Fruit fly (Drosophila melanogaster) whole organism, embryonic: ENCODE results near the gene CG42591.

Experiments used
- Asciz ChIP-seq: fragments of 200-800 bp; sonication (Bioruptor generic); optimal IDR thresholded peaks from 2 replicates; lab custom pipeline; 2017; ENCODE audit warnings: missing biosample characterization, mild to moderate bottlenecking, missing genetic modification characterization, missing genetic modification reagents
- CG10147 ChIP-seq: fragments of 200-800 bp; sonication (Bioruptor generic); optimal IDR thresholded peaks from 2 replicates; lab custom pipeline; 2019; ENCODE audit warnings: missing biosample characterization, mild to moderate bottlenecking, missing genetic modification characterization, moderate library complexity
- CG1024 ChIP-seq: fragments of 200-800 bp; sonication (Bioruptor generic); IDR thresholded peaks from 2 replicates; pipeline ENCODE4 v1.3.6; 2022; ENCODE audit warnings: missing biosample characterization, missing genetic modification characterization
- CG10979 ChIP-seq: fragments of 200-800 bp; sonication (Bioruptor generic); optimal IDR thresholded peaks from 2 replicates; lab custom pipeline; 2018; ENCODE audit warnings: missing biosample characterization, mild to moderate bottlenecking, missing genetic modification characterization, moderate library complexity
- CG12299 ChIP-seq: fragments of 200-800 bp; sonication (Bioruptor generic); optimal IDR thresholded peaks from 2 replicates; lab custom pipeline; 2018; ENCODE audit warnings: missing biosample characterization, mild to moderate bottlenecking, missing genetic modification characterization
- CG12659 ChIP-seq: fragments of 200-800 bp; sonication (Bioruptor generic); optimal IDR thresholded peaks from 3 replicates; lab custom pipeline; 2017; ENCODE audit warnings: mild to moderate bottlenecking, missing biosample characterization, missing genetic modification reagents, missing genetic modification characterization
- CG13287 ChIP-seq: fragments of 200-800 bp; sonication (Bioruptor generic); IDR thresholded peaks from 2 replicates; pipeline ENCODE4 v1.3.6; 2022; ENCODE audit warnings: missing biosample characterization, missing genetic modification characterization; ENCODE audit not compliant: partially characterized antibody
- CG14965 ChIP-seq: fragments of 200-800 bp; sonication (Bioruptor generic); optimal IDR thresholded peaks from 2 replicates; lab custom pipeline; 2016; ENCODE audit warnings: missing biosample characterization, missing genetic modification characterization, borderline replicate concordance
- CG15011 ChIP-seq: fragments of 200-800 bp; sonication (Bioruptor generic); optimal IDR thresholded peaks from 3 replicates; lab custom pipeline; 2018; ENCODE audit warnings: missing biosample characterization, mild to moderate bottlenecking, missing genetic modification characterization
- CG15601 ChIP-seq: fragments of 200-800 bp; sonication (Bioruptor generic); optimal IDR thresholded peaks from 3 replicates; lab custom pipeline; 2019; ENCODE audit warnings: missing biosample characterization, mild to moderate bottlenecking, missing genetic modification characterization, moderate library complexity
- CG15696 ChIP-seq: fragments of 200-800 bp; sonication (Bioruptor generic); optimal IDR thresholded peaks from 2 replicates; lab custom pipeline; 2019; ENCODE audit warnings: missing biosample characterization, mild to moderate bottlenecking, missing genetic modification characterization, moderate library complexity
- CG2889 ChIP-seq: fragments of 200-800 bp; sonication (Bioruptor generic); IDR thresholded peaks from 3 replicates; pipeline ENCODE4 v1.3.6; 2022; ENCODE audit warnings: missing biosample characterization, missing genetic modification characterization
- CG32772 ChIP-seq: fragments of 200-800 bp; sonication (Bioruptor generic); IDR thresholded peaks from 2 replicates; pipeline ENCODE4 v1.3.6; 2022; ENCODE audit warnings: missing biosample characterization, missing genetic modification characterization
- CG4854 ChIP-seq: fragments of 200-800 bp; sonication (Bioruptor generic); optimal IDR thresholded peaks from 2 replicates; lab custom pipeline; 2016; ENCODE audit warnings: missing biosample characterization, missing genetic modification characterization, inconsistent platforms
- CG6689 ChIP-seq: fragments of 200-800 bp; sonication (Bioruptor generic); IDR thresholded peaks from 2 replicates; pipeline ENCODE4 v1.3.6; 2022; ENCODE audit warnings: missing biosample characterization, missing genetic modification characterization
- CG9727 ChIP-seq: fragments of 200-800 bp; sonication (Bioruptor generic); optimal IDR thresholded peaks from 3 replicates; lab custom pipeline; 2017; ENCODE audit warnings: missing biosample characterization, mild to moderate bottlenecking, missing genetic modification characterization
- D ChIP-seq, 2 experiments: fragments of 200-800 bp in 1 of 2; fragments of >200 bp in 1 of 2; sonication (Bioruptor generic) in 1 of 2; optimal IDR thresholded peaks; 2 replicates in 1 of 2; 3 replicates in 1 of 2; lab custom pipeline; 2017; ENCODE audit warnings: mild to moderate bottlenecking in 1 of 2, missing biosample characterization in 1 of 2, missing genetic modification characterization in 1 of 2, missing genetic modification reagents in 1 of 2
- Dad ChIP-seq: fragments of 200-800 bp; sonication (Bioruptor generic); optimal IDR thresholded peaks from 3 replicates; lab custom pipeline; 2016; ENCODE audit warnings: missing biosample characterization, missing genetic modification characterization
- Dp ChIP-seq: fragments of 200-800 bp; sonication (Bioruptor generic); optimal IDR thresholded peaks from 2 replicates; lab custom pipeline; 2018; ENCODE audit warnings: missing biosample characterization, mild to moderate bottlenecking, missing genetic modification characterization, moderate library complexity
- Dref ChIP-seq: fragments of 200-800 bp; sonication (Bioruptor generic); IDR thresholded peaks from 2 replicates; pipeline ENCODE4 v1.3.6; 2022; ENCODE audit warnings: missing biosample characterization, missing genetic modification characterization
- Eip74EF ChIP-seq, 2 experiments: fragments of 200-800 bp in 1 of 2; fragments of >200 bp in 1 of 2; sonication (Bioruptor generic) in 1 of 2; optimal IDR thresholded peaks; 2 replicates each; lab custom pipeline; 2017 to 2019; ENCODE audit warnings: missing biosample characterization in 2 of 2, missing genetic modification characterization in 2 of 2, mild to moderate bottlenecking in 1 of 2, moderate library complexity in 1 of 2
- Fer1 ChIP-seq: fragments of 200-800 bp; sonication (Bioruptor generic); optimal IDR thresholded peaks from 2 replicates; lab custom pipeline; 2017; ENCODE audit warnings: missing biosample characterization, mild to moderate bottlenecking, missing genetic modification characterization
- Mrtf ChIP-seq: fragments of 200-800 bp; sonication (Bioruptor generic); IDR thresholded peaks from 3 replicates; pipeline ENCODE4 v1.3.6; 2022; ENCODE audit warnings: missing biosample characterization, missing genetic modification characterization
- Myb ChIP-seq: fragments of 200-800 bp; sonication (Bioruptor generic); optimal IDR thresholded peaks from 2 replicates; lab custom pipeline; 2016; ENCODE audit warnings: missing biosample characterization, missing genetic modification characterization
- Xbp1 ChIP-seq: fragments of 200-800 bp; sonication (Bioruptor generic); optimal IDR thresholded peaks from 3 replicates; lab custom pipeline; 2016; ENCODE audit warnings: missing biosample characterization, mild to moderate bottlenecking, missing genetic modification characterization
- Xrp1 ChIP-seq: fragments of 200-800 bp; sonication (Bioruptor generic); IDR thresholded peaks from 2 replicates; pipeline ENCODE4 v1.3.6; 2022; ENCODE audit warnings: missing biosample characterization, missing genetic modification characterization
- ap ChIP-seq: fragments of 200-800 bp; sonication (Bioruptor generic); IDR thresholded peaks from 2 replicates; pipeline ENCODE4 v1.3.6; 2022; ENCODE audit warnings: missing biosample characterization, missing genetic modification characterization
- ash1 ChIP-seq: fragments of 200-800 bp; sonication (Bioruptor generic); optimal IDR thresholded peaks from 2 replicates; lab custom pipeline; 2018; ENCODE audit warnings: missing biosample characterization, mild to moderate bottlenecking, missing genetic modification characterization
- crol ChIP-seq: fragments of 200-800 bp; sonication (Bioruptor generic); IDR thresholded peaks from 2 replicates; pipeline ENCODE4 v1.3.6; 2022; ENCODE audit warnings: missing biosample characterization, missing genetic modification characterization
- da ChIP-seq: fragments of 200-800 bp; sonication (Bioruptor generic); optimal IDR thresholded peaks from 2 replicates; lab custom pipeline; 2016; ENCODE audit warnings: missing biosample characterization, missing genetic modification characterization
- dati ChIP-seq: fragments of 200-800 bp; sonication (Bioruptor generic); IDR thresholded peaks from 2 replicates; pipeline ENCODE4 v1.3.6; 2022; ENCODE audit warnings: missing biosample characterization, missing genetic modification characterization
- en ChIP-seq: fragments of 200-800 bp; sonication (Bioruptor generic); optimal IDR thresholded peaks from 2 replicates; lab custom pipeline; 2016; ENCODE audit warnings: missing biosample characterization, missing genetic modification characterization
- esg ChIP-seq: fragments of 200-800 bp; sonication (Bioruptor generic); conservative IDR thresholded peaks from 2 replicates; pipeline ENCODE4 v1.3.6; 2022; ENCODE audit warnings: missing biosample characterization, missing genetic modification characterization
- gem ChIP-seq: fragments of 200-800 bp; sonication (Bioruptor generic); optimal IDR thresholded peaks from 2 replicates; lab custom pipeline; 2019; ENCODE audit warnings: missing biosample characterization, mild to moderate bottlenecking, missing genetic modification characterization, moderate library complexity
- gfzf ChIP-seq: fragments of 200-800 bp; sonication (Bioruptor generic); optimal IDR thresholded peaks from 2 replicates; lab custom pipeline; 2016; ENCODE audit warnings: missing biosample characterization, mild to moderate bottlenecking, missing genetic modification characterization, moderate library complexity
- hkb ChIP-seq, 2 experiments: fragments of 200-800 bp in 1 of 2; fragments of >200 bp in 1 of 2; sonication (Bioruptor generic) in 1 of 2; IDR thresholded peaks in 1 of 2; optimal IDR thresholded peaks in 1 of 2; 2 replicates each; pipeline versions ENCODE4 v1.3.6 to Lab custom; 2017 to 2022; ENCODE audit warnings: missing biosample characterization in 1 of 2, missing genetic modification characterization in 1 of 2
- insv ChIP-seq, 2 experiments: fragments of 200-800 bp; sonication (Bioruptor generic); optimal IDR thresholded peaks; 3 replicates each; lab custom pipeline; 2016 to 2018; ENCODE audit warnings: missing biosample characterization in 2 of 2, missing genetic modification characterization in 2 of 2
- lilli ChIP-seq: fragments of 200-800 bp; sonication (Bioruptor generic); optimal IDR thresholded peaks from 3 replicates; lab custom pipeline; 2016; ENCODE audit warnings: missing biosample characterization, missing genetic modification characterization
- pan ChIP-seq, 4 experiments: fragments of >200 bp in 3 of 4; fragments of 200-800 bp in 1 of 4; sonication (Bioruptor generic) in 1 of 4; optimal IDR thresholded peaks in 3 of 4; IDR thresholded peaks in 1 of 4; 2 replicates each; pipeline versions ENCODE4 v1.3.6 to Lab custom; 2017 to 2022; ENCODE audit warnings: missing biosample characterization in 2 of 4, missing genetic modification characterization in 2 of 4, mixed read lengths in 1 of 4
- pita ChIP-seq: fragments of 200-800 bp; sonication (Bioruptor generic); optimal IDR thresholded peaks from 2 replicates; lab custom pipeline; 2017; ENCODE audit warnings: missing biosample characterization, mild to moderate bottlenecking, missing genetic modification characterization
- rib ChIP-seq: fragments of 200-800 bp; sonication (Bioruptor generic); IDR thresholded peaks from 2 replicates; pipeline ENCODE4 v1.3.6; 2022; ENCODE audit warnings: missing biosample characterization, missing genetic modification characterization
- row ChIP-seq: fragments of 200-800 bp; sonication (Bioruptor generic); IDR thresholded peaks from 3 replicates; pipeline ENCODE4 v1.3.6; 2022; ENCODE audit warnings: missing biosample characterization, missing genetic modification characterization
- scrt ChIP-seq: fragments of 200-800 bp; sonication (Bioruptor generic); optimal IDR thresholded peaks from 2 replicates; lab custom pipeline; 2018; ENCODE audit warnings: missing biosample characterization, mild to moderate bottlenecking, missing genetic modification characterization, moderate library complexity
- sqz ChIP-seq: fragments of 200-800 bp; sonication (Bioruptor generic); optimal IDR thresholded peaks from 3 replicates; lab custom pipeline; 2018; ENCODE audit warnings: missing biosample characterization, mild to moderate bottlenecking, missing genetic modification characterization
- stc ChIP-seq: fragments of 200-800 bp; sonication (Bioruptor generic); IDR thresholded peaks from 2 replicates; pipeline ENCODE4 v1.3.6; 2022; ENCODE audit warnings: missing biosample characterization, missing genetic modification characterization
- tap ChIP-seq: fragments of 200-800 bp; optimal IDR thresholded peaks from 3 replicates; lab custom pipeline; 2019; ENCODE audit warnings: missing biosample characterization, mild to moderate bottlenecking, missing genetic modification characterization, moderate library complexity
- twi ChIP-seq: fragments of 200-800 bp; optimal IDR thresholded peaks from 2 replicates; lab custom pipeline; 2019; ENCODE audit warnings: missing biosample characterization, mild to moderate bottlenecking, missing genetic modification characterization, moderate library complexity
- vvl ChIP-seq: fragments of 200-800 bp; sonication (Bioruptor generic); IDR thresholded peaks from 2 replicates; pipeline ENCODE4 v1.3.6; 2022; ENCODE audit warnings: missing biosample characterization, missing genetic modification characterization

CG42591 gene

dm6 chr3L:8041461-8042110 lies 28.2 kb downstream of the CG42591 start (continued):
- peak; percentile 84 for TF ChIP-seq vvl
- TF ChIP-seq CG12659 (GFP tag; lab: Kevin White, UChicago), result peak; percentile 5
- no peak for TF ChIP-seq rib (GFP tag; lab: Robert Waterston, UW)
- peak in 1 of 2 experiments; percentile 82 for TF ChIP-seq Eip74EF (GFP tag; optimal IDR thresholded peaks at IDR 0.05; lab: Kevin White, UChicago)
- TF ChIP-seq ash1 (GFP tag; lab: Kevin White, UChicago), result no peak
- no peak for TF ChIP-seq Dref
- TF ChIP-seq Fer1, result peak; percentile 4
- TF ChIP-seq CG4854, result no peak
- TF ChIP-seq da (GFP tag; lab: Kevin White, UChicago), result no peak
- TF ChIP-seq CG12299, result no peak
- TF ChIP-seq Myb (GFP tag; lab: Kevin White, UChicago), result no peak
- TF ChIP-seq Xrp1, result peak; percentile 26; the same call in 1 of the 2 replicates
- TF ChIP-seq tap (tag; lab: Kevin White, UChicago), result peak; percentile 25
- no peak for TF ChIP-seq CG32772 (GFP tag; lab: Robert Waterston, UW)
- TF ChIP-seq Mrtf (GFP tag; lab: Robert Waterston, UW), result no peak
- TF ChIP-seq scrt, result peak; percentile 1
- TF ChIP-seq CG9727 (GFP tag; lab: Kevin White, UChicago), result peak; percentile 33
- no peak for TF ChIP-seq CG15601 (tag; lab: Kevin White, UChicago)
- peak; percentile 44 for TF ChIP-seq Asciz (GFP tag; lab: Kevin White, UChicago)
- no peak for TF ChIP-seq Dad (GFP tag; lab: Kevin White, UChicago)
- TF ChIP-seq en, result no peak
- peak; percentile 13 for TF ChIP-seq Xbp1
- TF ChIP-seq pan (optimal IDR thresholded peaks at IDR 0.05; lab: Kevin White, UChicago), result no peak
- TF ChIP-seq pan (GFP tag; optimal IDR thresholded peaks at IDR 0.05 in 1 of 2, IDR thresholded peaks at IDR 0.05 in 1 of 2), result peak in 1 of 2 experiments; percentile 53
- TF ChIP-seq CG15011 (GFP tag; lab: Kevin White, UChicago), result no peak
- TF ChIP-seq twi, result no peak
- peak; percentile 42 for TF ChIP-seq gem (tag; lab: Kevin White, UChicago)
- peak; percentile 43; the same call in 1 of the 2 replicates for TF ChIP-seq crol (GFP tag; lab: Robert Waterston, UW)
- TF ChIP-seq Dp (GFP tag; lab: Kevin White, UChicago), result no peak
- no peak for TF ChIP-seq hkb (optimal IDR thresholded peaks at IDR 0.05; lab: Kevin White, UChicago)
- peak; percentile 66 for TF ChIP-seq hkb (GFP tag; IDR thresholded peaks at IDR 0.05; lab: Robert Waterston, UW)
- TF ChIP-seq CG1024 (GFP tag; lab: Robert Waterston, UW), result no peak
- TF ChIP-seq esg (GFP tag; lab: Robert Waterston, UW), result peak; percentile 33; the same call in 1 of the 2 replicates
- no peak for TF ChIP-seq CG15696 (tag; lab: Kevin White, UChicago)
- TF ChIP-seq CG13287, result no peak
- peak; percentile 47 for TF ChIP-seq row (GFP tag; lab: Robert Waterston, UW)
- no peak for TF ChIP-seq CG10147
- no peak for TF ChIP-seq dati
- no peak for TF ChIP-seq insv (GFP tag; optimal IDR thresholded peaks at IDR 0.05; lab: Kevin White, UChicago)
- TF ChIP-seq stc, result peak; percentile 58
- TF ChIP-seq D (optimal IDR thresholded peaks at IDR 0.05; lab: Kevin White, UChicago), result no peak
- TF ChIP-seq D (GFP tag; optimal IDR thresholded peaks at IDR 0.05; lab: Kevin White, UChicago), result no peak
- no peak for TF ChIP-seq pita
- no peak for TF ChIP-seq ap
- TF ChIP-seq lilli, result no peak
- TF ChIP-seq CG2889 (GFP tag; lab: Robert Waterston, UW), result no peak
- no peak for TF ChIP-seq CG14965
- TF ChIP-seq gfzf (GFP tag; lab: Kevin White, UChicago), result no peak
- TF ChIP-seq sqz, result no peak
- TF ChIP-seq CG6689 (GFP tag; lab: Robert Waterston, UW), result peak; percentile 36; the same call in 1 of the 2 replicates
- peak; percentile 31 for TF ChIP-seq CG10979 (tag; lab: Kevin White, UChicago)
